Worm (Caenorhabditis elegans) whole organism, L4 larva: ENCODE data around the gene C28H8.5.

Experiments used
- D1046.2 ChIP-seq: fragments of 200-800 bp; sonication (Bioruptor generic); IDR thresholded peaks from 2 replicates; pipeline ENCODE4 v1.3.6; 2022; ENCODE audit warnings: missing genetic modification characterization, missing compliant biosample characterization
- F10B5.3 ChIP-seq: sonication (generic microtip); optimal IDR thresholded peaks from 2 replicates; lab custom pipeline; 2016; ENCODE audit warnings: mild to moderate bottlenecking, missing genetic modification characterization, missing compliant biosample characterization
- F37D6.2 ChIP-seq: sonication (generic microtip); optimal IDR thresholded peaks from 2 replicates; lab custom pipeline; 2016; ENCODE audit warnings: mild to moderate bottlenecking, missing genetic modification characterization, missing compliant biosample characterization
- F49E8.2 ChIP-seq: sonication (generic microtip); optimal IDR thresholded peaks from 2 replicates; lab custom pipeline; 2016; ENCODE audit warnings: missing compliant biosample characterization, mild to moderate bottlenecking, missing genetic modification characterization, borderline replicate concordance
- R02D3.7 ChIP-seq: fragments of 150-350 bp; sonication (generic microtip); optimal IDR thresholded peaks from 3 replicates; lab custom pipeline; 2014; ENCODE audit warnings: missing biosample characterization, missing genetic modification characterization
- T20F7.1 ChIP-seq: fragments of 200-800 bp; sonication (Bioruptor generic); optimal IDR thresholded peaks from 2 replicates; lab custom pipeline; 2018; ENCODE audit warnings: mild to moderate bottlenecking, missing genetic modification characterization, missing compliant biosample characterization
- T26A8.4 ChIP-seq: fragments of 200-800 bp; sonication (Bioruptor generic); IDR thresholded peaks from 2 replicates; pipeline ENCODE4 v1.3.6; 2022; ENCODE audit warnings: missing genetic modification characterization, missing compliant biosample characterization
- Y105C5A.15 ChIP-seq: fragments of 200-800 bp; sonication (Bioruptor generic); IDR thresholded peaks from 2 replicates; pipeline ENCODE4 v1.3.6; 2022; ENCODE audit warnings: missing genetic modification characterization, missing compliant biosample characterization
- Y48G9A.11 ChIP-seq: fragments of 200-800 bp; sonication (Bioruptor generic); IDR thresholded peaks from 2 replicates; pipeline ENCODE4 v1.3.6; 2022; ENCODE audit warnings: missing genetic modification reagents, missing genetic modification characterization, missing compliant biosample characterization
- ZK337.2 ChIP-seq: fragments of 200-800 bp; sonication (Bioruptor generic); IDR thresholded peaks from 2 replicates; pipeline ENCODE4 v1.3.6; 2022; ENCODE audit warnings: missing genetic modification reagents, missing genetic modification characterization, missing compliant biosample characterization
- aha-1 ChIP-seq: fragments of 150-350 bp; peaks from one replicate; lab custom pipeline; 2014; ENCODE audit warnings: missing biosample characterization, missing genetic modification characterization
- ama-1 ChIP-seq: fragments of 150-350 bp; optimal IDR thresholded peaks from 2 replicates; lab custom pipeline; 2014; ENCODE audit warnings: inconsistent platforms, mixed read lengths
- attf-4 ChIP-seq: sonication (generic microtip); optimal IDR thresholded peaks from 3 replicates; lab custom pipeline; 2017; ENCODE audit warnings: missing biosample characterization, missing genetic modification characterization
- ceh-44 ChIP-seq: fragments of 200-800 bp; sonication (Bioruptor generic); IDR thresholded peaks from 2 replicates; pipeline ENCODE4 v1.3.6; 2022; ENCODE audit warnings: missing genetic modification reagents, missing genetic modification characterization, missing compliant biosample characterization
- ceh-62 ChIP-seq: sonication (generic microtip); optimal IDR thresholded peaks from 2 replicates; lab custom pipeline; 2017; ENCODE audit warnings: missing biosample characterization, missing genetic modification characterization
- daf-16 ChIP-seq, 3 experiments: sonication (generic microtip); optimal IDR thresholded peaks; 2 replicates each; lab custom pipeline; 2016 to 2017; ENCODE audit warnings: missing genetic modification characterization in 3 of 3, missing genetic modification reagents in 3 of 3, mild to moderate bottlenecking in 2 of 3, missing compliant biosample characterization in 2 of 3, missing biosample characterization in 1 of 3, moderate library complexity in 1 of 3
- daf-19 ChIP-seq: fragments of 200-800 bp; sonication (Bioruptor generic); conservative IDR thresholded peaks from 2 replicates; pipeline ENCODE4 v1.3.6; 2022; ENCODE audit warnings: missing genetic modification characterization, missing compliant biosample characterization
- dmd-8 ChIP-seq: fragments of 200-800 bp; sonication (Bioruptor generic); IDR thresholded peaks from 2 replicates; pipeline ENCODE4 v1.3.6; 2022; ENCODE audit warnings: missing genetic modification characterization, missing compliant biosample characterization
- dpl-1 ChIP-seq: fragments of 150-350 bp; optimal IDR thresholded peaks from 2 replicates; lab custom pipeline; 2014; ENCODE audit warnings: missing biosample characterization, missing genetic modification reagents, missing genetic modification characterization
- dve-1 ChIP-seq: sonication (generic microtip); optimal IDR thresholded peaks from 2 replicates; lab custom pipeline; 2017; ENCODE audit warnings: antibody characterized with exemption, mild to moderate bottlenecking, missing genetic modification characterization, missing compliant biosample characterization; ENCODE audit not compliant: insufficient read depth
- fkh-10 ChIP-seq: fragments of 150-350 bp; optimal IDR thresholded peaks from 2 replicates; lab custom pipeline; 2014; ENCODE audit warnings: missing biosample characterization, missing genetic modification reagents, missing genetic modification characterization
- hlh-11 ChIP-seq: fragments of 200-800 bp; sonication (Bioruptor generic); optimal IDR thresholded peaks from 2 replicates; lab custom pipeline; 2018; ENCODE audit warnings: mild to moderate bottlenecking, missing genetic modification characterization, missing compliant biosample characterization
- hlh-30 ChIP-seq: sonication (generic microtip); optimal IDR thresholded peaks from 2 replicates; lab custom pipeline; 2017; ENCODE audit warnings: antibody characterized with exemption, mild to moderate bottlenecking, missing genetic modification characterization, missing compliant biosample characterization; ENCODE audit not compliant: insufficient read depth
- hmg-1.1 ChIP-seq: fragments of 200-800 bp; sonication (Bioruptor generic); IDR thresholded peaks from 2 replicates; pipeline ENCODE4 v1.3.6; 2022; ENCODE audit warnings: missing genetic modification reagents, missing genetic modification characterization, missing compliant biosample characterization
- lin-15B ChIP-seq: fragments of 150-350 bp; sonication (generic microtip); optimal IDR thresholded peaks from 3 replicates; lab custom pipeline; 2014; ENCODE audit warnings: missing biosample characterization, missing genetic modification characterization
- lin-29 ChIP-seq: fragments of 200-800 bp; sonication (Bioruptor generic); IDR thresholded peaks from 2 replicates; pipeline ENCODE4 v1.3.6; 2022; ENCODE audit warnings: missing genetic modification reagents, missing genetic modification characterization, missing compliant biosample characterization
- lin-38 ChIP-seq: fragments of 200-800 bp; sonication (Bioruptor generic); IDR thresholded peaks from 2 replicates; pipeline ENCODE4 v1.3.6; 2022; ENCODE audit warnings: missing genetic modification reagents, missing genetic modification characterization, missing compliant biosample characterization
- lsy-2 ChIP-seq, 2 experiments: fragments of 150-350 bp in 1 of 2; sonication (generic microtip) in 1 of 2; optimal IDR thresholded peaks; 2 replicates each; lab custom pipeline; 2014 to 2017; ENCODE audit warnings: missing biosample characterization in 2 of 2, missing genetic modification characterization in 2 of 2
- mep-1 ChIP-seq: fragments of 150-350 bp; sonication (generic microtip); optimal IDR thresholded peaks from 3 replicates; lab custom pipeline; 2014; ENCODE audit warnings: missing biosample characterization, missing genetic modification characterization
- mes-2 ChIP-seq: sonication (generic microtip); optimal IDR thresholded peaks from 2 replicates; lab custom pipeline; 2016; ENCODE audit warnings: missing genotype, mild to moderate bottlenecking, missing genetic modification characterization, missing compliant biosample characterization; ENCODE audit not compliant: poor library complexity, severe bottlenecking
- nhr-10 ChIP-seq: fragments of 150-350 bp; optimal IDR thresholded peaks from 2 replicates; lab custom pipeline; 2014; ENCODE audit warnings: missing biosample characterization, missing genetic modification characterization
- nhr-6 ChIP-seq: fragments of 150-350 bp; optimal IDR thresholded peaks from 2 replicates; lab custom pipeline; 2014; ENCODE audit warnings: missing biosample characterization, missing genetic modification characterization
- rbr-2 ChIP-seq: sonication (generic microtip); optimal IDR thresholded peaks from 2 replicates; lab custom pipeline; 2016; ENCODE audit warnings: missing genotype, missing genetic modification characterization, missing compliant biosample characterization
- snpc-4 ChIP-seq: fragments of 150-350 bp; optimal IDR thresholded peaks from 2 replicates; lab custom pipeline; 2014; ENCODE audit warnings: missing biosample characterization, missing genetic modification characterization
- vab-7 ChIP-seq: fragments of 200-800 bp; sonication (Bioruptor generic); IDR thresholded peaks from 2 replicates; pipeline ENCODE4 v1.3.6; 2022; ENCODE audit warnings: missing genetic modification reagents, missing genetic modification characterization, missing compliant biosample characterization
- zag-1 ChIP-seq: fragments of 150-350 bp; optimal IDR thresholded peaks from 2 replicates; lab custom pipeline; 2014; ENCODE audit warnings: missing biosample characterization, missing genetic modification characterization
- zfp-3 ChIP-seq: fragments of 200-800 bp; sonication (Bioruptor generic); conservative IDR thresholded peaks from 2 replicates; pipeline ENCODE4 v1.3.6; 2022; ENCODE audit warnings: missing genetic modification reagents, missing genetic modification characterization, missing compliant biosample characterization
- zip-11 ChIP-seq: fragments of 200-800 bp; sonication (Bioruptor generic); IDR thresholded peaks from 2 replicates; pipeline ENCODE4 v1.3.6; 2022; ENCODE audit warnings: missing genetic modification characterization, missing compliant biosample characterization

The C28H8.5 gene

ce11 chrIII:5879291-5879968 is 4.7 kb upstream of the C28H8.5 start, which contains the start of gene hpo-10:
TSS of gene hpo-10 (plus strand) at chrIII:5879489.
- TF ChIP-seq F10B5.3 (tag; lab: Kevin White, UChicago) (no peak), nhr-10 (tag; lab: Kevin White, UChicago) (no peak), hlh-30 (tag; lab: Kevin White, UChicago) (peak; percentile 22), attf-4 (tag; lab: Kevin White, UChicago) (no peak), F49E8.2 (tag; lab: Kevin White, UChicago) (no peak), mep-1 (peak; percentile 32), daf-16 (GFP tag; optimal IDR thresholded peaks at IDR 0.05; lab: Kevin White, UChicago) (no peak), daf-16 (tag; optimal IDR thresholded peaks at IDR 0.05; lab: Kevin White, UChicago) (peak; percentile 31), hlh-11 (tag; lab: Kevin White, UChicago) (no peak), rbr-2 (tag; lab: Kevin White, UChicago) (no peak), aha-1 (tag; lab: Kevin White, UChicago) (peak; percentile 96), ZK337.2 (GFP tag; lab: Robert Waterston, UW) (no peak), ama-1 (lab: Kevin White, UChicago) (no peak), fkh-10 (no peak), D1046.2 (no peak), zip-11 (GFP tag; lab: Robert Waterston, UW) (no peak), dve-1 (tag; lab: Kevin White, UChicago) (peak; percentile 48), nhr-6 (peak; percentile 43), mes-2 (tag; lab: Kevin White, UChicago) (peak; percentile 55), ceh-44 (GFP tag; lab: Robert Waterston, UW) (no peak), dmd-8 (GFP tag; lab: Robert Waterston, UW) (no peak), T20F7.1 (GFP tag; lab: Kevin White, UChicago) (peak; percentile 89), R02D3.7 (tag; lab: Kevin White, UChicago) (no peak), daf-19 (GFP tag; lab: Robert Waterston, UW) (no peak), Y105C5A.15 (GFP tag; lab: Robert Waterston, UW) (no peak), lin-15B (tag; lab: Kevin White, UChicago) (no peak), zag-1 (tag; lab: Kevin White, UChicago) (no peak), Y48G9A.11 (GFP tag; lab: Robert Waterston, UW) (no peak), zfp-3 (GFP tag; lab: Robert Waterston, UW) (no peak; the same call in 1 of the 2 replicates), vab-7 (GFP tag; lab: Robert Waterston, UW) (no peak), dpl-1 (GFP tag; lab: Kevin White, UChicago) (peak; percentile 12), lin-38 (GFP tag; lab: Robert Waterston, UW) (peak; percentile 37; the same call in 1 of the 2 replicates), ceh-62 (no peak), snpc-4 (tag; lab: Kevin White, UChicago) (no peak), lin-29 (GFP tag; lab: Robert Waterston, UW) (no peak), F37D6.2 (no peak), lsy-2 (tag; optimal IDR thresholded peaks at IDR 0.05; lab: Kevin White, UChicago) (peak in 1 of 2 experiments; percentile 65)

- TF ChIP-seq T26A8.4 (GFP tag; lab: Robert Waterston, UW) (0 out of 2 replicates have a peak, but pooled peaks have one; percentile 16), hmg-1.1 (GFP tag; lab: Robert Waterston, UW) (no peak), lin-38 (GFP tag; lab: Robert Waterston, UW) (peak; percentile 33)
Observed at ce11 chrIII:5882284-5882683, 1.8 kb upstream of the C28H8.5 start.
